Fruit fly (Drosophila melanogaster): ENCODE measurements around the gene MTA1-like.

MTA1-like gene

DNA sequence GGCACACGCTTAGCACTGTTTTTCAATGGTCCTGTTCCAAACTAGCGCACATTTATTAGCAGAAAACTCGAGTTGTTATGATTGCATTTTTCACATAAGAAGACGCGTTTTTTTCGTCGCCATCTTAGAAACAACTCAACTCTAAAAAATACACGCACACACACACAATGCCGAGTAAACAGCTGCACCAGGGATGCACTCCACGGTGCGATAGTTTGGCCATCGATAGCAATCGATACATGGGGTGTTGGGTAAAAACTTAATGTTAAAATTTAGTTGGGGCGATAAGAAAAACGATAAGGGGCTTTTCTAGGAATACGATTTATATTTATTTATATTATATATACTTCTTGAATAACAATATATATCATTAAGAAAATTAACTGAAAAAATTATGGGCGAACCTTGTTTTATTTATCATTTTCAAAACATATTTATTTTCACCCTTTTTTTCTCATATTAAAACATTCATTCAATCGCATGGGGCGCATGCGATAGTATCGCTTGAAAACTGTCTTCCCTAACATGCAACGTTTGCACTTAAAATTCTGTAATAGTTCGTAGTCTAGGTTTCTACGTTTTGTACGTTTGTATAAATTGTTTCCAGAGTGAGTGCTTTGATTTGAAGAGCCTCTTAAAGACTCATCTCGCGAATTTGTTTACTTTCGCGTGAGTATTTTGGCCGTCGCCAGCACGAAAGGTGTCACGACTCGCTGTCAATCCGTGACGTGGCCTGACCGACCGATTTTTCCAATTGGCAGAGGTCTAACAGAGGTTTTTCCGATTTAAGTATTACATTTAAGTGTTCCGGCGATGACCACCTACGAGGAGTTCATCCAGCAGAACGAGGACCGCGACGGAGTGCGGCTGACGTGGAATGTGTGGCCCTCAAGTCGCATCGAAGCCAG is at the start of gene MTA1-like, which contains the start of gene Sec23 (continued):
- TF ChIP-seq so (GFP tag; IDR thresholded peaks at IDR 0.05): no peak
- TF ChIP-seq Med (GFP tag): peak; percentile 80
- peak; percentile 63 for TF ChIP-seq grau (tag; optimal IDR thresholded peaks at IDR 0.05)
- peak; percentile 68 for TF ChIP-seq CG7839 (tag; optimal IDR thresholded peaks at IDR 0.05)
- peak; percentile 49 for TF ChIP-seq CG15696 (tag; optimal IDR thresholded peaks at IDR 0.05)
- TF ChIP-seq bowl (GFP tag; IDR thresholded peaks at IDR 0.05): no peak
- TF ChIP-seq Oli (tag; optimal IDR thresholded peaks at IDR 0.05): peak; percentile 32
- TF ChIP-seq CG1832 (GFP tag; optimal IDR thresholded peaks at IDR 0.05): no peak
- TF ChIP-seq Doc3 (GFP tag; IDR thresholded peaks at IDR 0.05; ENCODE audit: partially characterized antibody): peak; percentile 94
- no peak for TF ChIP-seq CG17568 (GFP tag; optimal IDR thresholded peaks at IDR 0.05)
- no peak for TF ChIP-seq CG12071 (GFP tag; optimal IDR thresholded peaks at IDR 0.05)
- TF ChIP-seq slp2 (GFP tag; optimal IDR thresholded peaks at IDR 0.05): no peak
- TF ChIP-seq CG3847 (GFP tag; IDR thresholded peaks at IDR 0.05): peak; percentile 61
- TF ChIP-seq Scr (GFP tag; IDR thresholded peaks at IDR 0.05; ENCODE audit: partially characterized antibody): peak; percentile 98
- no peak for TF ChIP-seq Sox102F (GFP tag; optimal IDR thresholded peaks at IDR 0.05)
- no peak for TF ChIP-seq crol (GFP tag; IDR thresholded peaks at IDR 0.05)
- no peak for TF ChIP-seq Neu2 (GFP tag; optimal IDR thresholded peaks at IDR 0.05; ENCODE audit: borderline replicate concordance)
- no peak for TF ChIP-seq oc (tag; optimal IDR thresholded peaks at IDR 0.05)
- no peak for TF ChIP-seq BtbVII (GFP tag; optimal IDR thresholded peaks at IDR 0.05)
- peak; percentile 90 for TF ChIP-seq CG13287 (GFP tag; IDR thresholded peaks at IDR 0.05; ENCODE audit: partially characterized antibody)
- TF ChIP-seq H2.0 (GFP tag; IDR thresholded peaks at IDR 0.05): no peak
- TF ChIP-seq insv (GFP tag; optimal IDR thresholded peaks at IDR 0.05): peak in 1 of 2 experiments; percentile 73
- peak; percentile 27 for TF ChIP-seq CG18011 (GFP tag; optimal IDR thresholded peaks at IDR 0.05)
- TF ChIP-seq D (optimal IDR thresholded peaks at IDR 0.05): no peak
- TF ChIP-seq D (GFP tag; optimal IDR thresholded peaks at IDR 0.05): peak; percentile 18
- peak; percentile 78 for TF ChIP-seq CG12391 (tag; optimal IDR thresholded peaks at IDR 0.05)
- TF ChIP-seq Max (GFP tag; optimal IDR thresholded peaks at IDR 0.05): peak; percentile 50
- TF ChIP-seq Xbp1 (GFP tag; optimal IDR thresholded peaks at IDR 0.05): peak; percentile 76
- TF ChIP-seq sqz (GFP tag; optimal IDR thresholded peaks at IDR 0.05): peak; percentile 92
- TF ChIP-seq CG17912 (GFP tag; optimal IDR thresholded peaks at IDR 0.05): peak; percentile 8
- TF ChIP-seq Hsf (GFP tag; optimal IDR thresholded peaks at IDR 0.05): no peak
- peak; percentile 43 for TF ChIP-seq Chrac-16 (GFP tag; optimal IDR thresholded peaks at IDR 0.05)
- TF ChIP-seq CG11695 (GFP tag; IDR thresholded peaks at IDR 0.05): 0 out of 3 replicates have a peak, but pooled peaks have one; percentile 27
- TF ChIP-seq CG13894 (tag; optimal IDR thresholded peaks at IDR 0.05): peak; percentile 37
- TF ChIP-seq CG43689 (GFP tag; IDR thresholded peaks at IDR 0.05): no peak
- peak; percentile 90 for TF ChIP-seq Opbp (GFP tag; IDR thresholded peaks at IDR 0.05; ENCODE audit: partially characterized antibody)
- no peak for TF ChIP-seq peb (GFP tag; IDR thresholded peaks at IDR 0.05)
- no peak for TF ChIP-seq disco-r (GFP tag; optimal IDR thresholded peaks at IDR 0.05)
- no peak for TF ChIP-seq exex (tag; optimal IDR thresholded peaks at IDR 0.05)
- TF ChIP-seq unc-4 (GFP tag; IDR thresholded peaks at IDR 0.05; ENCODE audit: partially characterized antibody): peak; percentile 92
- no peak for TF ChIP-seq bsh (GFP tag; optimal IDR thresholded peaks at IDR 0.05)
- no peak for TF ChIP-seq CG7745 (tag; optimal IDR thresholded peaks at IDR 0.05)
- peak; percentile 34 for TF ChIP-seq bcd (GFP tag; optimal IDR thresholded peaks at IDR 0.05)
- no peak for TF ChIP-seq Atf6 (GFP tag; IDR thresholded peaks at IDR 0.05)
- no peak for TF ChIP-seq CG11504 (tag; optimal IDR thresholded peaks at IDR 0.05)
